Worm (Caenorhabditis elegans) whole organism, L3 larva: Measurements from ENCODE around the gene cdc-14.

Experiments
- ZK546.5 ChIP-seq: sonication (generic microtip); optimal IDR thresholded peaks from 2 replicates; lab custom pipeline; 2017; ENCODE audit warnings: missing biosample characterization, missing genetic modification characterization
- aly-2 ChIP-seq: fragments of 150-350 bp; optimal IDR thresholded peaks from 2 replicates; lab custom pipeline; 2014; ENCODE audit warnings: missing biosample characterization, missing genetic modification characterization
- ama-1 ChIP-seq: fragments of 150-350 bp; optimal IDR thresholded peaks from 2 replicates; lab custom pipeline; 2018
- ceh-16 ChIP-seq: sonication (generic microtip); optimal IDR thresholded peaks from 2 replicates; lab custom pipeline; 2017; ENCODE audit warnings: missing biosample characterization, missing genetic modification characterization
- ceh-28 ChIP-seq: fragments of 150-350 bp; optimal IDR thresholded peaks from 2 replicates; lab custom pipeline; 2014; ENCODE audit warnings: missing biosample characterization, missing genetic modification reagents, missing genetic modification characterization
- ceh-82 ChIP-seq: fragments of 150-350 bp; optimal IDR thresholded peaks from 2 replicates; lab custom pipeline; 2014; ENCODE audit warnings: missing biosample characterization, missing genetic modification characterization
- daf-12 ChIP-seq: fragments of 150-350 bp; optimal IDR thresholded peaks from 2 replicates; lab custom pipeline; 2014; ENCODE audit warnings: missing biosample characterization, missing genetic modification reagents, missing genetic modification characterization
- egl-27 ChIP-seq: sonication (generic microtip); optimal IDR thresholded peaks from 4 replicates; lab custom pipeline; 2017; ENCODE audit warnings: missing biosample characterization, missing genetic modification reagents, missing genetic modification characterization
- egl-5 ChIP-seq: fragments of 150-350 bp; optimal IDR thresholded peaks from 2 replicates; lab custom pipeline; 2017; ENCODE audit warnings: missing biosample characterization, missing genetic modification reagents, missing genetic modification characterization, inconsistent platforms
- elt-1 ChIP-seq: fragments of 150-350 bp; optimal IDR thresholded peaks from 2 replicates; lab custom pipeline; 2014; ENCODE audit warnings: missing biosample characterization, missing genetic modification characterization
- elt-2 ChIP-seq: sonication (generic microtip); optimal IDR thresholded peaks from 2 replicates; lab custom pipeline; 2016; ENCODE audit warnings: missing genetic modification reagents, mild to moderate bottlenecking, missing genetic modification characterization, missing compliant biosample characterization
- elt-3 ChIP-seq, 3 experiments: fragments of 150-350 bp in 1 of 3; sonication (generic microtip) in 2 of 3; optimal IDR thresholded peaks; 2 replicates in 2 of 3; 4 replicates in 1 of 3; lab custom pipeline; 2014 to 2017; ENCODE audit warnings: missing biosample characterization in 3 of 3, missing genetic modification characterization in 3 of 3
- eor-1 ChIP-seq, 2 experiments: fragments of 150-350 bp; optimal IDR thresholded peaks; 2 replicates each; lab custom pipeline; 2014 to 2018; ENCODE audit warnings: missing biosample characterization in 2 of 2, missing genetic modification characterization in 2 of 2
- fkh-2 ChIP-seq: fragments of 150-350 bp; optimal IDR thresholded peaks from 2 replicates; lab custom pipeline; 2014; ENCODE audit warnings: missing biosample characterization, missing genetic modification reagents, missing genetic modification characterization
- hmg-11 ChIP-seq: sonication (generic microtip); optimal IDR thresholded peaks from 2 replicates; lab custom pipeline; 2016; ENCODE audit warnings: missing genetic modification characterization, missing compliant biosample characterization
- jun-1 ChIP-seq: fragments of 150-350 bp; optimal IDR thresholded peaks from 2 replicates; lab custom pipeline; 2014; ENCODE audit warnings: missing biosample characterization, missing genetic modification reagents, missing genetic modification characterization
- lin-15B ChIP-seq: fragments of 150-350 bp; optimal IDR thresholded peaks from 2 replicates; lab custom pipeline; 2014; ENCODE audit warnings: missing biosample characterization, missing genetic modification characterization
- lin-39 ChIP-seq: fragments of 150-350 bp; optimal IDR thresholded peaks from 2 replicates; lab custom pipeline; 2018; ENCODE audit warnings: missing biosample characterization, missing genetic modification reagents, missing genetic modification characterization
- lsy-12 ChIP-seq: sonication (generic microtip); optimal IDR thresholded peaks from 2 replicates; lab custom pipeline; 2016; ENCODE audit warnings: mild to moderate bottlenecking, missing genetic modification characterization, missing compliant biosample characterization
- mdl-1 ChIP-seq: fragments of 150-350 bp; optimal IDR thresholded peaks from 2 replicates; lab custom pipeline; 2014; ENCODE audit warnings: missing biosample characterization, missing genetic modification characterization
- mml-1 ChIP-seq: fragments of 150-350 bp; sonication (generic microtip); optimal IDR thresholded peaks from 3 replicates; lab custom pipeline; 2014; ENCODE audit warnings: missing biosample characterization, missing genetic modification characterization
- nfya-1 ChIP-seq: sonication (generic microtip); optimal IDR thresholded peaks from 2 replicates; lab custom pipeline; 2017; ENCODE audit warnings: missing genetic modification characterization, mild to moderate bottlenecking, missing compliant biosample characterization, antibody characterized with exemption, moderate library complexity; ENCODE audit not compliant: insufficient read depth
- nhr-12 ChIP-seq: fragments of 150-350 bp; optimal IDR thresholded peaks from 2 replicates; lab custom pipeline; 2014; ENCODE audit warnings: missing biosample characterization, missing genetic modification characterization
- nhr-23 ChIP-seq: fragments of 150-350 bp; optimal IDR thresholded peaks from 2 replicates; lab custom pipeline; 2014; ENCODE audit warnings: missing biosample characterization, missing genetic modification reagents, missing genetic modification characterization
- nhr-237 ChIP-seq: fragments of 150-350 bp; optimal IDR thresholded peaks from 2 replicates; lab custom pipeline; 2014; ENCODE audit warnings: missing biosample characterization, missing genetic modification characterization
- nhr-25 ChIP-seq: sonication (generic microtip); optimal IDR thresholded peaks from 2 replicates; lab custom pipeline; 2017; ENCODE audit warnings: missing biosample characterization, missing genetic modification characterization
- nhr-28 ChIP-seq: fragments of 150-350 bp; optimal IDR thresholded peaks from 2 replicates; lab custom pipeline; 2014; ENCODE audit warnings: missing biosample characterization, missing genetic modification characterization
- nhr-43 ChIP-seq: sonication (generic microtip); optimal IDR thresholded peaks from 2 replicates; lab custom pipeline; 2016; ENCODE audit warnings: mild to moderate bottlenecking, missing genetic modification characterization, missing compliant biosample characterization; ENCODE audit not compliant: poor library complexity, severe bottlenecking
- nhr-76 ChIP-seq: fragments of 150-350 bp; sonication (generic microtip); optimal IDR thresholded peaks from 5 replicates; lab custom pipeline; 2014; ENCODE audit warnings: missing biosample characterization, missing genetic modification characterization
- pha-4 ChIP-seq: fragments of 150-350 bp; optimal IDR thresholded peaks from 2 replicates; lab custom pipeline; 2014; ENCODE audit warnings: missing biosample characterization, missing genetic modification reagents, missing genetic modification characterization
- skn-1 ChIP-seq: fragments of 150-350 bp; optimal IDR thresholded peaks from 2 replicates; lab custom pipeline; 2014; ENCODE audit warnings: missing biosample characterization, missing genetic modification characterization
- snpc-4 ChIP-seq: fragments of 150-350 bp; optimal IDR thresholded peaks from 2 replicates; lab custom pipeline; 2014; ENCODE audit warnings: missing biosample characterization, missing genetic modification characterization
- tbx-2 ChIP-seq: sonication (generic microtip); optimal IDR thresholded peaks from 2 replicates; lab custom pipeline; 2016; ENCODE audit warnings: mild to moderate bottlenecking, missing genetic modification characterization, missing compliant biosample characterization
- unc-39 ChIP-seq: sonication (generic microtip); optimal IDR thresholded peaks from 4 replicates; lab custom pipeline; 2017; ENCODE audit warnings: missing biosample characterization, missing genetic modification characterization
- zag-1 ChIP-seq: fragments of 150-350 bp; optimal IDR thresholded peaks from 2 replicates; lab custom pipeline; 2014; ENCODE audit warnings: missing biosample characterization, missing genetic modification characterization
- ztf-11 ChIP-seq: fragments of 150-350 bp; optimal IDR thresholded peaks from 2 replicates; lab custom pipeline; 2014; ENCODE audit warnings: missing biosample characterization, missing genetic modification characterization

cdc-14 gene

ce11 chrII:5593377-5593932 lies at the start of gene cdc-14:
Gene cdc-14 (minus strand): TSS chrII:5593427.
- TF ChIP-seq mdl-1 (tag; lab: Kevin White, UChicago) (no peak), elt-2 (tag; lab: Kevin White, UChicago) (peak; percentile 73), ztf-11 (tag; lab: Kevin White, UChicago) (no peak), nhr-76 (tag; lab: Kevin White, UChicago) (no peak), mml-1 (tag; lab: Kevin White, UChicago) (no peak), hmg-11 (peak; percentile 54), ceh-28 (tag; lab: Kevin White, UChicago) (peak; percentile 43), nhr-28 (no peak), nhr-23 (tag; lab: Kevin White, UChicago) (peak; percentile 54), daf-12 (tag; lab: Kevin White, UChicago) (no peak), nhr-43 (peak; percentile 22), elt-1 (tag; lab: Kevin White, UChicago) (peak; percentile 53), lin-15B (tag; lab: Kevin White, UChicago) (peak; percentile 65), eor-1 (tag; optimal IDR thresholded peaks at IDR 0.05; lab: Kevin White, UChicago) (no peak), zag-1 (no peak), fkh-2 (tag; lab: Kevin White, UChicago) (peak; percentile 38), nhr-237 (tag; lab: Kevin White, UChicago) (no peak), unc-39 (tag; lab: Kevin White, UChicago) (no peak), nhr-12 (tag; lab: Kevin White, UChicago) (no peak), egl-27 (tag; lab: Kevin White, UChicago) (no peak), lin-39 (peak; percentile 76), nhr-25 (tag; lab: Kevin White, UChicago) (peak; percentile 94), pha-4 (tag; lab: Kevin White, UChicago) (peak; percentile 78), jun-1 (peak; percentile 66), egl-5 (peak; percentile 87), ZK546.5 (tag; lab: Kevin White, UChicago) (no peak), nfya-1 (tag; lab: Kevin White, UChicago) (peak; percentile 59), ama-1 (lab: Kevin White, UChicago) (no peak), elt-3 (tag; optimal IDR thresholded peaks at IDR 0.05; lab: Kevin White, UChicago) (no peak), ceh-16 (tag; lab: Kevin White, UChicago) (no peak), snpc-4 (tag; lab: Kevin White, UChicago) (peak; percentile 84), tbx-2 (tag; lab: Kevin White, UChicago) (no peak)
- TF ChIP-seq, all 47 proteins: peak for 15

DNA sequence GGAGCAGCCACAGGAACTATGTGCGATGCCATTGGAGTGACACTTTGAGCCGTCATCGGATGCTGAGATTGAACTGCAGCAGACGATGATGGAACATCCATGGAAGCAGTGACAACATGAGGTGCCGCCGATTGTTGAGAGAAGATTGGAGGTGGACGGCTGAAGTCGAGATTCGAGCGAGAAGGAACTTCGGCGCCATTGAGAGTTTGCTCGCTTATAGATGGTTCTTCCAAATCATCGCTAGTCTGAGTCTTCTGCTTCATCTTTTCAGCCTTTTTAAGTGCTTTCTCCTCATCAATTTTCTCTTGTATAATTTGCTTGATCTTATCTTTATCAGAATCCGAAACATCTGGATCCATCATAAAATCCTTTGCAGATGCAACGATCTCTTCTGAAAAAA lies 48.9 kb upstream of the cdc-14 start:
- no peak for TF ChIP-seq ztf-11 (tag; lab: Kevin White, UChicago)

DNA sequence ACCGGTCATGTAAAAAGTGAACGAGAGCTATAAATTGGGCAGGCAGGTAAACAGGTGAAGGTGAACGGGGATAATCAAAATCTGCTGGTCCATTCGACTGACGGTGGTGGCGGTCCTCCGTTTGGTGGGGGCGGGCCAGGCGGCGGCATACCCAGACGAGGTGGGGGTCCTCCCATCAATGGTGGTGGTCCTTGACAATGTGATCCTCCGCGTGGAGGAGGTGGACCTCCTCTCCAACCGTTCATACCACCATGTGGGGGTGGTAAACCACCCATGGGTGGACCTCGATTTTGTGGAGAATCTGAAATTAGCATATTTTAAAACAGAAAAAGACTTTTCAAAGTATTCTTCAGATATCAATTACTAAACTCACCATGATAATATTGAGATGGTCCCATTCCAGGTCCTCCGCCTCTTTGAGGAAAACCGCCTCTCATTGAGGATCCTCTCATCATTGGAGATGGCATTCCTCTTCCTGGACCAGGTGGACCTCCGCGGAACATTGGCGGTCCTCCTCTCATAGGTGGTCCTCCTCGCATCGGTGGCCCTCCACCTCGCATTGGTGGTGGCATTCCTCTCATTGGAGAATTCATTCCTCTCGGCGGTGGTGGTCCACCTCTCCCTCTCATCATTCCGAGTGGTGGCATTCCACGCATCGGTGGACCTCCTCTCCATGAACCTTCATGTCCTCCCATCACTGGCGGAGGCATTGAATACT lies 47.3 kb upstream of the cdc-14 start:
- no peak for TF ChIP-seq ceh-28 (tag; lab: Kevin White, UChicago)
- no peak for TF ChIP-seq lin-39

ce11 chrII:5638059-5638458 lies 44.8 kb upstream of the cdc-14 start, which contains the start of gene F59E12.3:
Gene F59E12.3 (plus strand): TSS chrII:5638359.
- TF ChIP-seq nfya-1 (tag; lab: Kevin White, UChicago) (no peak), hmg-11 (no peak), mml-1 (tag; lab: Kevin White, UChicago) (no peak), daf-12 (tag; lab: Kevin White, UChicago) (no peak), jun-1 (no peak), lsy-12 (tag; lab: Kevin White, UChicago) (no peak)

DNA sequence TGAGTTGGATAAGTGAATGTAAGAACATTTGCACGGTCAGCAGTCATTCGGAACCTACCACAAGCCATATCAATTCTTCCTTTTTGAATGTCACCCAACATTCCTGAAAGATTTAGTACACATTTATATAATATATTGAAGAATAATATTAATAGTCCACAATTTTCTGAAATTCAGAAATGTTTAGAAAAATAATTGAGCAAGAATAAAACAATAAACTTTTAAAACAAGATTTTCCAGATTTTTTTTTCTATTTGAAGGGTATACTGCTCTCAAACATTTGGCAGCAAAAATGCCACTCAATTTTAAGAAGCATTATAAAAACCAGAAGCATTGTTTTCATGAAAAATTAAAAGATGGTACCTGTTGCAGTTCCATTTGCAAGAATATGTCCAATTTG lies 43.6 kb upstream of the cdc-14 start, which contains the start of gene F59E12.8:
Gene F59E12.8, minus strand, starts transcription at position 101 of the 400 bp plus-strand sequence.
- no peak for TF ChIP-seq aly-2 (tag; lab: Kevin White, UChicago)
- no peak for TF ChIP-seq skn-1 (tag; lab: Kevin White, UChicago)
- TF ChIP-seq ceh-82 (tag; lab: Kevin White, UChicago), result no peak
- no peak for TF ChIP-seq ZK546.5 (tag; lab: Kevin White, UChicago)
- no peak for TF ChIP-seq lsy-12 (tag; lab: Kevin White, UChicago)
- no peak for TF ChIP-seq snpc-4 (tag; lab: Kevin White, UChicago)
- TF ChIP-seq hmg-11, result no peak
